Fruit fly (Drosophila melanogaster): ENCODE results near the gene Phf5a.

Phf5a gene

dm6 chr2L:6488676-6489140 is 1.9 kb downstream of the Phf5a start, which contains the start of the genes KFase and epsilonCOP (continued):
- peak; percentile 17 for TF ChIP-seq CG7271 (tag; optimal IDR thresholded peaks at IDR 0.05)
- 0 out of 2 replicates have a peak, but pooled peaks have one; percentile 23 for TF ChIP-seq CG11247 (GFP tag; IDR thresholded peaks at IDR 0.05)
- TF ChIP-seq D (optimal IDR thresholded peaks at IDR 0.05), result no peak
- TF ChIP-seq D (GFP tag; optimal IDR thresholded peaks at IDR 0.05), result no peak
- TF ChIP-seq Elba2 (GFP tag; optimal IDR thresholded peaks at IDR 0.05), result peak; percentile 4
- TF ChIP-seq Gug (GFP tag; IDR thresholded peaks at IDR 0.05), result no peak; the same call in 3 of the 4 replicates
- TF ChIP-seq hkb (optimal IDR thresholded peaks at IDR 0.05), result no peak
- peak; percentile 70 for TF ChIP-seq hkb (GFP tag; IDR thresholded peaks at IDR 0.05)
- peak; percentile 21 for TF ChIP-seq twi (tag; optimal IDR thresholded peaks at IDR 0.05)
- no peak for TF ChIP-seq klu (GFP tag; IDR thresholded peaks at IDR 0.05)
- TF ChIP-seq Doc2 (GFP tag; IDR thresholded peaks at IDR 0.05), result no peak
- TF ChIP-seq CG6765 (GFP tag; optimal IDR thresholded peaks at IDR 0.05), result peak; percentile 41
- TF ChIP-seq CG8765 (GFP tag; IDR thresholded peaks at IDR 0.05), result no peak
- TF ChIP-seq ase (GFP tag; IDR thresholded peaks at IDR 0.05), result 0 out of 3 replicates have a peak, but pooled peaks have one; percentile 26
- TF ChIP-seq Spps (tag; optimal IDR thresholded peaks at IDR 0.05), result peak; percentile 12
- peak; percentile 36 for TF ChIP-seq CG6254 (GFP tag; optimal IDR thresholded peaks at IDR 0.05)
- peak; percentile 39 for TF ChIP-seq slou (GFP tag; optimal IDR thresholded peaks at IDR 0.05)
- peak; percentile 40 for TF ChIP-seq CG9876 (GFP tag; optimal IDR thresholded peaks at IDR 0.05)
- peak; percentile 70 for TF ChIP-seq sug (tag; optimal IDR thresholded peaks at IDR 0.05)
- TF ChIP-seq zen (tag; optimal IDR thresholded peaks at IDR 0.05), result peak; percentile 86
- TF ChIP-seq ro (GFP tag; IDR thresholded peaks at IDR 0.05), result no peak
- no peak for TF ChIP-seq stc (GFP tag; IDR thresholded peaks at IDR 0.05)
- no peak for TF ChIP-seq GATAe (GFP tag; conservative IDR thresholded peaks at IDR 0.05)
- peak; percentile 47 for TF ChIP-seq CG7786 (GFP tag; optimal IDR thresholded peaks at IDR 0.05)
- TF ChIP-seq CG12769 (tag; optimal IDR thresholded peaks at IDR 0.05), result no peak
- peak; percentile 64 for TF ChIP-seq CG30020 (tag; optimal IDR thresholded peaks at IDR 0.05)
- peak; percentile 39 for TF ChIP-seq B-H2 (GFP tag; optimal IDR thresholded peaks at IDR 0.05)
- peak; percentile 67 for TF ChIP-seq vvl (GFP tag; IDR thresholded peaks at IDR 0.05)
- TF ChIP-seq CG3407 (GFP tag; optimal IDR thresholded peaks at IDR 0.05), result peak; percentile 9
- TF ChIP-seq cg (GFP tag; optimal IDR thresholded peaks at IDR 0.05), result no peak
- TF ChIP-seq CG18011 (GFP tag; optimal IDR thresholded peaks at IDR 0.05), result peak; percentile 46
- TF ChIP-seq jigr1 (GFP tag; IDR thresholded peaks at IDR 0.05), result peak; percentile 59; the same call in 1 of the 3 replicates
- TF ChIP-seq PHDP (tag; optimal IDR thresholded peaks at IDR 0.05), result peak; percentile 60
- TF ChIP-seq CG42726 (GFP tag; IDR thresholded peaks at IDR 0.05; ENCODE audit: partially characterized antibody), result peak; percentile 40; the same call in 1 of the 2 replicates
- TF ChIP-seq tgo (GFP tag; IDR thresholded peaks at IDR 0.05), result peak; percentile 56; the same call in 2 of the 3 replicates
- TF ChIP-seq CG4617 (GFP tag; optimal IDR thresholded peaks at IDR 0.05; ENCODE audit: borderline replicate concordance), result peak; percentile 42
- TF ChIP-seq CG17802 (tag; optimal IDR thresholded peaks at IDR 0.05), result no peak
- no peak for TF ChIP-seq Hr39 (optimal IDR thresholded peaks at IDR 0.05)
- no peak for TF ChIP-seq org-1 (GFP tag; optimal IDR thresholded peaks at IDR 0.05)
- peak; percentile 20 for TF ChIP-seq Ssrp (tag; optimal IDR thresholded peaks at IDR 0.05)
- TF ChIP-seq CG12942 (GFP tag; optimal IDR thresholded peaks at IDR 0.05), result peak; percentile 71
- TF ChIP-seq CG6272 (GFP tag; IDR thresholded peaks at IDR 0.05), result no peak
- TF ChIP-seq rib (GFP tag; IDR thresholded peaks at IDR 0.05), result 0 out of 2 replicates have a peak, but pooled peaks have one; percentile 30
- TF ChIP-seq Doc3 (GFP tag; IDR thresholded peaks at IDR 0.05; ENCODE audit: partially characterized antibody), result no peak; the same call in 2 of the 3 replicates
- TF ChIP-seq sr (GFP tag; IDR thresholded peaks at IDR 0.05), result no peak
- TF ChIP-seq disco-r (GFP tag; optimal IDR thresholded peaks at IDR 0.05), result peak; percentile 48
- peak; percentile 52 for TF ChIP-seq Abd-B (GFP tag; optimal IDR thresholded peaks at IDR 0.05)
- TF ChIP-seq NFAT (GFP tag; IDR thresholded peaks at IDR 0.05), result no peak
- peak; percentile 59 for TF ChIP-seq eyg (GFP tag; optimal IDR thresholded peaks at IDR 0.05)
- TF ChIP-seq CG15601 (tag; optimal IDR thresholded peaks at IDR 0.05), result peak; percentile 49
- peak; percentile 20 for TF ChIP-seq scrt (GFP tag; optimal IDR thresholded peaks at IDR 0.05)
- peak; percentile 4 for TF ChIP-seq CG1602 (GFP tag; optimal IDR thresholded peaks at IDR 0.05)
